Worm (Caenorhabditis elegans) whole organism, L4 larva: ENCODE results near the gene F58G1.2.
A peak's percentile ranks its signal among the peaks of the same experiment; 100 is the strongest.

Experiments
- ceh-62 ChIP-seq: sonication (generic microtip); optimal IDR thresholded peaks from 2 replicates; lab custom pipeline; 2017; ENCODE audit warnings: missing biosample characterization, missing genetic modification characterization
- daf-12 ChIP-seq: fragments of 150-350 bp; optimal IDR thresholded peaks from 2 replicates; lab custom pipeline; 2014; ENCODE audit warnings: missing biosample characterization, missing genetic modification reagents, missing genetic modification characterization
- lin-15B ChIP-seq: fragments of 150-350 bp; sonication (generic microtip); optimal IDR thresholded peaks from 3 replicates; lab custom pipeline; 2014; ENCODE audit warnings: missing biosample characterization, missing genetic modification characterization
- nhr-28 ChIP-seq: fragments of 150-350 bp; optimal IDR thresholded peaks from 2 replicates; lab custom pipeline; 2014; ENCODE audit warnings: missing biosample characterization, missing genetic modification characterization
- skn-1 ChIP-seq: fragments of 150-350 bp; optimal IDR thresholded peaks from 2 replicates; lab custom pipeline; 2014; ENCODE audit warnings: missing biosample characterization, missing genetic modification characterization
- tag-97 ChIP-seq: fragments of 200-800 bp; sonication (Bioruptor generic); IDR thresholded peaks from 2 replicates; pipeline ENCODE4 v1.3.6; 2022; ENCODE audit warnings: missing genetic modification characterization, missing compliant biosample characterization
- unc-62 ChIP-seq, 3 experiments: fragments of 150-350 bp in 1 of 3; sonication (generic microtip); optimal IDR thresholded peaks in 2 of 3; peaks in 1 of 3; 1 replicate in 1 of 3; 2 replicates in 2 of 3; lab custom pipeline; 2014 to 2017; ENCODE audit warnings: missing biosample characterization in 3 of 3, missing genetic modification characterization in 3 of 3, missing genetic modification reagents in 3 of 3, missing genotype in 1 of 3

DNA sequence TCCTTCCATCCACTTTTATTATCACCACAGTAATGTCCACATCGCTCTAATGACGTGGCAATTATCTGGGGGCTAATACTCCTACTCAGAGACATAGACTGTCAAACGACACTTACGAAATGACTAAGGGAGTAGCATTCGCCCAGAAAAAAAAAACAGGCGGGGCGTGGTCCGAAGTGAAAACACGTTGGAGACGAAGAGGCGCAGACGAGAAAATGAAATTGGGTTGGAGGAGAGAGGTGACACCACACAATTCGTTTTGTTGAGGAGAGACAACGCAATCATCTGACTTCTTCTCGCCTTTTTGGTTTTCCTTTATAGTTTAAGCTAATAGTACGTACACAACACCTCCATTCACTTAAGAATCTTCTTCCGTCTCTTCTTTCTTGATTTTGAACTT, 20.4 kb upstream of the F58G1.2 start:
- TF ChIP-seq daf-12 (tag; lab: Kevin White, UChicago) (no peak), skn-1 (no peak), ceh-62 (tag; lab: Kevin White, UChicago) (no peak), unc-62 (GFP tag; optimal IDR thresholded peaks at IDR 0.05 in 1 of 2; lab: Kevin White, UChicago) (no peak), unc-62 (tag; optimal IDR thresholded peaks at IDR 0.05; lab: Kevin White, UChicago) (no peak), nhr-28 (tag; lab: Kevin White, UChicago) (peak; percentile 68), lin-15B (tag; lab: Kevin White, UChicago) (no peak), tag-97 (GFP tag; lab: Robert Waterston, UW) (no peak)
